Fruit fly (Drosophila melanogaster): Measurements from ENCODE around the gene CG46307.
A peak's percentile ranks its signal among the peaks of the same experiment; 100 is the strongest.

CG46307 gene

DNA sequence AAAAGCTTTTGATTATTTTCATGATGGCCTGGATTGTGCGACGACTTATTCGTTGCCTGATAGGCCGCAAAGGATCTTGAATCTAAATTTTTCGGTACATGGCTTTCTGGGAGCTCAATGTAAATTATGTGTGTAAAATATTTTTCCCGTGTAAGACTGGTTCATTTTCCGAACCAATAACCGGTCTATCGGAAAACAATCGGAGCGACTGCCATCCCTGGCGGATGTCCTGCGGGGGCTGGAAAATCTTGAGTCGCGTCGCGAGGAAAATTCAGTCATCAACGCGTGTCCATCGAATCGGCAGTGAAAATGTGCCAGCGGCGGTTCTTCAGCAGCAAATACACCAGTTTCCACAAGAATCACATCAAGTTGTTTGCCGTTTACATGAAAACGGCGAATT is at the start of gene CG46307, which contains the start of gene Nhe2:
Gene CG46307 (plus strand): TSS at position 243 of the 400 bp plus-strand sequence.
Gene Nhe2 (plus strand): TSS at position 243 of the 400 bp plus-strand sequence.
- TF ChIP-seq noc (tag; optimal IDR thresholded peaks at IDR 0.05), result no peak

DNA sequence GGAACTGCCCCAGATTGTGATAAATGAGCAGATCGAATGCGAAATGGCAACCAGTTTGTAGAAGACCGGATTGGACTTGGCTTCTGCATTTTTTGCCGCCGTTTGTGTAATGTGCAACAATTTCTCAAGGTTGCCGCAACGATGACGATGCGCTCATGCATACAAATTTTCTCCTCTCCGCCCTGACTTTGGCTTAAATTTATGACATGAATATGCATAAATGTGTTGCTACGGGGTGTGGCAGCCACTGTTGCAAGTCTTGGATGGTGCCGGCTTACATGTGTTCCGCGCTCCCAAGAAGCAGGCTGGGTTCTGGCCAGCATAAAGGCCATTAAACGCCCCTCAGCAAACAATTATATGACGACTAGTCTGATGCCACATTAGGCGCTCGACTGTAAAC is 42.8 kb upstream of the CG46307 start:
- TF ChIP-seq noc (tag; optimal IDR thresholded peaks at IDR 0.05), result no peak

DNA sequence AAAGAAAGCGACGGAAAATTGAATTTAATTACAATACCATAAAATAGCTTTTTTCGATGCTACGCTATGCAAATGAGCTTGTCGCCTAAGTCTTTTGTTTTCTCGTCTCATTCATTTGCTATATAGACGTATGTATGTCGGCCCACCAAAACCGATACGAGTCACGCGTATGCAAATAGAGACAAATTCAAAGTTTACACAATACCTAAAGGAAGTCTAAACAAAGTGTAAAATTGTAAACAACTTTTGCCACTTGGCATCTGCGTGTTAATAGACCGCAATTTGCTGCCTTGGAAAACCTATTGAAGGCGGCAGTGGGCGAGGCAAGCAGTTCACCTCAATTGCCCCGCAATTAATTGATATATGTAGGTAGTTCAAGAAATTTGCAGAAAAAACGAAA is 41.8 kb upstream of the CG46307 start:
- TF ChIP-seq noc (tag; optimal IDR thresholded peaks at IDR 0.05), result no peak

DNA sequence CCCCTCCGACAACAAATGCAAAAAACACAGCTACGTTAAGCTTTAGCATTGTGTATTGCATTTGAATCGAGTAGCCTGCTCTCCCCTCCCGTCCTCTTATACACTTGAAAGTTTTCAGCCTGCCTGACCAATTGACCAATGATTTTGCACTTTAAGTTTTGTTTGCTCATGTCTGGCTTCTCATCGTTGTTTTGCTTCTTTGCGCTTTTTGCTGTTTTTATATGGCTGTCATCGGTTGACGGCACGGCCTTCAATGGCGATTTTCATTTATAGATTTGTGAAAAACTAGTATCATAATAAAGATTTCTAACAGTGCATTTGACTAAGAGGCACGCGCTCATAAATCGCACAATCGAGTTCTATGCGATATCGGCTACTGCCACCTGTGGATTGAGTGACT is 38.5 kb upstream of the CG46307 start:
- TF ChIP-seq noc (tag; optimal IDR thresholded peaks at IDR 0.05), result no peak

DNA sequence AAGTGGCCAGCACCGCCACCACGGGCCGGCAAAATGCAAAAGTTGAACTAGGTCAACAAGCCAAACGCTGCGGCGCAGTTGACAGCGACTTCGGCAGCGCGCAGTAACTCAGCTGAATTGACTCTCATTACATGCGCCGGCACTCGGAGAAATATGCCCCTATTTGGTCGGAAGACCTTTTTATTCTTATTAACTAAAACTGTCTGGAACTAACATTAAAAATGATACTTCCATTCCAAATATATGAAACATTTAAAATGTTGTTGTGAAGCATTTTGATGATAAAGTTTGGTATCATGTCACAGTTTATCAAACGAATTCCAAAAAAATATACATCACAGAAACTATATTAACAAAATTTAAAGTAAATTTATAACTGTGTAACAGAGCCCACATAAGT is 37.2 kb upstream of the CG46307 start:
- TF ChIP-seq noc (tag; optimal IDR thresholded peaks at IDR 0.05), result no peak

DNA sequence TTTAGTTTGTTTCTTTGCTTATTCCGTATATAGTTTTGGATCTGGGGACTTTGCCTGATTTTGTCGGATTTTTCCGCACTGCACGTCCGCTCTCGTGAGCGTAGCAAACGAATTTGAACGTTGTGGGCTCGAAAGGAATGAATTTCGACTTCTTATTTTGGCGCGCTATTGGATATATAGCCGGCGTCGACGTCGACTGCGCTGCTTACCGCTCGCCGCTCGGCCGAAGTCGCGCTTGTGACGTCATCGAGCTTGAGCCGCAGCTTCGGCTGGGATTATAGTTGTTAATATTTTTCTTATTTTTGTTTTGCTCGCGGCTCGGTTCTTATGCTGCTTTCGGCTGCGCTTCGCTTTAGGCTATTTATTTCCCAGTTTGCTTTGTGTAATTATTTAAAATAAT is 34.6 kb upstream of the CG46307 start:
- TF ChIP-seq noc (tag; optimal IDR thresholded peaks at IDR 0.05), result no peak

DNA sequence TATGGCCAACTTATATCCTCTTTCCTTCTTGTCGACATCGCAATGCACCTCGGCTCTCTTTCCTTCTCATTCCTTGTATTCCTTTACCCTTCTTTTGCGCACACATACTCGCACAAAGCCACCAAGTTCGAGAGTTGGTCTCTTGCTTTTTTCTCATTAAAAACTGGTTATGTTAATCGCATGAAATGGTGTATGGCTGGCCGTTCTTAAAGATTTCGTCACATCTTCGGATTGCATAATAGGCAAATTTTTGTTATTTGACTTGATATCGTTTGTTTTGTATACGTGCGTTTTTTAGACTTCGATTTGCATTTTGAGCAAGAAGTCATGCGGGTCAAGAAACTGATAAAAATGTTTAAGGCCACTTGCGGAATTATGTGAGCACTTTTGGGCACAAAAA is 33.5 kb upstream of the CG46307 start:
- no peak for TF ChIP-seq noc (tag; optimal IDR thresholded peaks at IDR 0.05)

DNA sequence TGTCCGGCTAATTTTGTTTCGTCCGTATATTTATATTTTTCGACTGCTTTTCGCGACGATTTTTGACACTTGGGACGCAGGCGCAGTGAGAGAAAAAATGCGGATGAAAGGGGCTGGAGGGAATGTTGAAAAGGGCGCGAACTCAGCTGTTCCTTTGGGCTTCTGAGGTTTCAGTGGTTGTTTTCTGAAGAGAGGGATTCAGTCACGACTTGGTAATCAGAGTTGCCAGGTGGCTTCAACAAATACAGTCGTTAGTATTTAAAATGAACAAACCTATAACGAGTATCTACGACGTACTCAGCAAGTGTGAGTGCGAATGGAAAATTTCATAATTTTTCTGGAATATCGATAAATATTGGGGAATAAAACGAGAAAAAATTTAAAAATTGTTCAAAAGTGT is 32.9 kb upstream of the CG46307 start, which contains the start of gene CG9265:
Gene CG9265 (minus strand): TSS at position 68 of the 400 bp plus-strand sequence.
- no peak for TF ChIP-seq noc (tag; optimal IDR thresholded peaks at IDR 0.05)

DNA sequence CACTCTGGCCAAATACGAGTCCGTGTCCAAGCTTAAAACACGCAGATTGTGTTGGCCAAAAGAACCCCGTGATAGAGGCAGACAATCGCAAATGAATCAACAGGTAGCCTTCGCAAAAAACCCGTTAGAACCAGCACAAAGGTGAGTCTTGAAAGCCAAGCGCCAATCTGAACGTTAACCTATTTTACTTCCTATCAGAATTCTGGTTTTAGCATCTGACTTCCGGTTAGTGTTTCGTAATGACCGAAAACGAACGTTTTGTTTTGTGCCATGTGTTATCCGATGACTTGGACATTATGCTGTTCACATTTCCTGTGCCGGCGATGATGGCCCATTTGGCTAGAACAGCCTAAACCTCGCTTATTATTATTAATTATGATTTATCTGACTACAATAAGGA is 32.0 kb upstream of the CG46307 start:
- no peak for TF ChIP-seq noc (tag; optimal IDR thresholded peaks at IDR 0.05)

DNA sequence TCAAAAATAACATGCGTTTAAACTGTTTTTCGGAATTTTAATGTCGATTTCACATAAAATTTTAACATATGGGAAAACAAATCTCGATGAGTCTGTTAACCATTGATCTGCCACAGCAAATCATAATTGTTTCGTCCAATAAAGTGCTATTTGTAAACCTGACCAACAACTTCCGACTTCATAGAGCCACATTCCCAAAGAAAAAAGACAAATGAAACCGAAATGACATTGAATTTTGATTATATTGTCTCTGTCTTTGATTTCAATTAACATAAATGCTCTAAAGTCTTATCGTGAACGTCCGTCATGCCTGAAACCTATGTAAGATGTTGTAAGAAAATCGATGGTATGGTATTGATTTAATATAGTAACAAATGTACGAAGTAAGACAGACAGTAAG is 31.1 kb upstream of the CG46307 start:
- no peak for TF ChIP-seq noc (tag; optimal IDR thresholded peaks at IDR 0.05)

DNA sequence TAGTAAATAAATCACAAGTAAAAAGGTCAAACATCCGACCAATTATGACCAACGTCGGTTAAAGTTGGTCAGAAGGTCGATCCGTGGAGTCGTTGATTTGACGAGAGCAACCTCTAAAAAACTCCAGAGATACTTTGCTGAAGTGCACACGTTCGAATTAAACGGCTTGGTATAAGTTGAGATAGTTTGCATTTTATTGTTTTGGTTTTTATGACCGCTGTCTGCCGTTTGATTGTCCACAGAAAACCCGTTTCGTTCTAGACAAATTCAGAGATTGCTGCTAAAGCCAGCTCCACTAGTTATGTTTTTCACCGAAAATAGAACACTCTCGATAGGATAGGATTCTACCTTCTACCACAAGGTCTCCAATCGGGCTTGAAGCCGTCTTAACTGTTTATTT is 30.6 kb upstream of the CG46307 start:
- TF ChIP-seq noc (tag; optimal IDR thresholded peaks at IDR 0.05), result no peak

DNA sequence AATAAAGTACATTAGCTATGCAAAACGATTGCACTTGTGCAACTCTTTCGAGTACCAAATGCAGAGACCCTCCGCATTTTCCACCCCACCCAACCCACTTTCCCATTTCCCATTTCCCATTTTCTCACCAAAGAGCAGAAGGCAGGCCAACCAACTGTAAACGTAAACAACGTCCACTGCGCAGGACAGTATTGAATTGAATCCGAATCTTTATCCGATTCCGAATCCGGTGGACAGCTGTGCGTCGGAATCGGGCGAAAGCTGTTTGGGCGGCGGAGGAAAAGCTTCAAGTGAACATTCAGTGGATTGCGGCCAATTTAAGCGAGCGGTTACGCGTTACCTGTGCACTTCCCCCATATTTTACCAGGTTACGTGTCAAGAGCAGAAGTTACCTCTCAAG is 29.3 kb upstream of the CG46307 start, which contains the start of gene tadr:
Gene tadr (plus strand): TSS at position 301 of the 400 bp plus-strand sequence.
- TF ChIP-seq noc (tag; optimal IDR thresholded peaks at IDR 0.05), result no peak

DNA sequence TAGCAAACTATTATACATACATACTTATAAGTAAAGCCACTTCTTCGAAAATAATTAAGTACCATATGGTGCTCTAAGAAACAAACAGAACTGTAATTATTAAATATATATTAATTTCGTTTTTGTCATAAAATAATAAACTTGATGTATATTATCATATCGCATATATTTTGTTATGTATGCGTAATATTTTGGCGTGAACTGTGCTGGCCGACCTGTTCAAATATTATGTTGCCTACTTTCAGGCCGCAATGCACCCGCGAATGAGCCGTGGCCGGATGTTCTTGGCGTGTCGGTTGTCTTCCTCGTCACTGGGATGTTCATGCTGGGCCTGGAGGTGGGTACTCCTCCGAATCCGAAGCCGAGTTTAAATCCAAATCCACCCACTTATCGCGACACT is 26.5 kb upstream of the CG46307 start:
- no peak for TF ChIP-seq noc (tag; optimal IDR thresholded peaks at IDR 0.05)

DNA sequence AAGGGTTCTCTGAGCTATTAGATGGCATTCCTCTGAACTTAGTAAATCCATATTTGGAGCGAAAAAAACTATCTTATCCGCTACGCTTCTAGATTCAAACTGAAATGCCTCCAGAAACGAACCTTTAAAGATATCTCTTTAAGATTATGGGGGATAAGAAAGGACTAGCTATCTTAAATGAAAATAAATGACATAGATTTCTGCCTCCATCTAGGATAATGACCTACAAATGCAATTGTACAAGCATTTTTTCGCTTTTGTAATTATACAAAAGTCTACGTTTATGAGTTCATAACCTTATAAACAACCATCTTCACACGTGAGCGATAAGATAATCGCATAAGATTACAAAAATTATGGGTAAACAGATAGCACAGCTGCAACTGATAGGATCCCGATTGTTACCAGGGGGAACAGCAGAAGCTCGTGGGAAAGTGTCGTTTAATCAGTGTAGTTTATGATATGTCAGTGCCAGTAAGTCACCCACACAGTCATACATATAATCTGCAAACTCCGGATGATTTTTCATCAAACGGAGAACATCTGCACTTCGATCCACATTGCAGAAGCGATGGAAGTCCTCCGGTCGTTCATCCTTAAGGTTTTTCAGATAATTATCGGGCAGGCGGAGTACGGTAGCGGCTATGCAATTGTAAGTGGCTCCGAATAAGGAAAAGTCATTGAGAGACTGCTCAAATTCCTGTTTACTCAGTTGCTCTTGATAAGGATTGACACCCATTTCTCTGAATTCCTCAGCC is 21.7 kb upstream of the CG46307 start, which contains the start of gene CG33511:
Gene CG33511 (minus strand): TSS at position 51 of the 758 bp plus-strand sequence.
- TF ChIP-seq noc (tag; optimal IDR thresholded peaks at IDR 0.05), result no peak

DNA sequence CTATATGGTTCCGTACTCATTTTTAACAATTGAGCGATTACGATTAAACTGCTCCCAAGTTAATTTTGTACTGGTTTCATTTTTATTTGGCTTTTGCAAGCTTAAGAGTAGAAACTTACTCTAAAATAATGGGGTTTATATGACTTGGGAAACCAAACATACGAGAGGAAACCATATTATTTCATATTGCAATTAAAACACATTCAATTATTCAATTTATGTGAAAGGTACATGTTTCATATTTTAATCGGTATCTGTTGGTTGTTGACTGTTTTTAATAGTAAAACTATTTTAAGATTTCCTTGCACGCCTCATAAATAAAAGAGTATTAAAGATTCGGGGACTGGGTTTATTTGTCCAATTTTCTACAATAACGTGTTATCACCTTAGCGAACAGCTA is 20.1 kb upstream of the CG46307 start, which contains the start of gene CG33510:
Gene CG33510 (minus strand): TSS at position 59 of the 400 bp plus-strand sequence.
- peak; percentile 83 for TF ChIP-seq noc (tag; optimal IDR thresholded peaks at IDR 0.05)

DNA sequence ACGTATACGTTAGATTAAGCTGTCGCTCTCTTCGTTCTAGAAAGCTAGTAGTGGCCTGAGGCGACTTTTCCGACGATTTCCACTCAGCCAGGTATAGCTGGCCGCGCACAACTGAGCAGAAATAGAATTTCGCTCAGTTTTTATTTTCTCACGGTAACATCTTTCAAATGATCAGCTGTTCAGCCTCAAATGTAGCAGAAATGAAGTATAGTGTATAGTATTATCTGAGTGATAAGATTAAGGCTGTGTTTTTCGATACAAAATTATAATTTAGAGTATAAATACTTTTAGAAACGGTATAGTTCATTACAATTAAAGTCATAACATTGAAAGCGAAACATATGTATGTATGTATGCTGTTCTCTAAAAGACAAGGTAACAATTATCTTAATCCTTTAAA is 18.0 kb upstream of the CG46307 start, which contains the start of gene CG33509:
Gene CG33509 (minus strand): TSS at position 101 of the 400 bp plus-strand sequence.
- TF ChIP-seq noc (tag; optimal IDR thresholded peaks at IDR 0.05), result no peak

DNA sequence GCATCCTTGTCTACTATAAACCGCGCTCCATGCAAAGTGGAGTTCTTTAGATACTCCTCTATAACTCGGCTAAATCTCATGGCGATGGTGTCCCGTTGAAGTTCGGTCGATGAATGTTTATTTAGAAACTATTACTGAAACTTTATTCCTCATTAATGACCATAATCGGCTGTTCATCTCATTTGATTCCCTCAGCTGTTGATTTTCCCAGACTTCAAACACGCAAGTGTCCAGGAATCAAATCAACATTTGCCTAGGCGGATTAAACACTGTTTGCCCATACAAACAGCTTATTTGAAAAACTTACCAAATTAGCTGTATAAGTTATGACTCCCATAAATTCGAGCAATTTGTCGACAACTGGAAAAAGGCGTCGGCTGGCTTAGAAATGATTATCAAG is 15.7 kb upstream of the CG46307 start, which contains the start of gene ppk13:
Gene ppk13 (minus strand): TSS at position 101 of the 400 bp plus-strand sequence.
- no peak for TF ChIP-seq noc (tag; optimal IDR thresholded peaks at IDR 0.05)
